Fruit fly (Drosophila melanogaster) whole organism, pupa: ENCODE data around the gene CG7943.
A peak's percentile ranks its signal among the peaks of the same experiment; 100 is the strongest.

Experiments
- CG10348 ChIP-seq: fragments of 200-800 bp; sonication (Bioruptor generic); IDR thresholded peaks from 2 replicates; pipeline ENCODE4 v1.3.6; 2022; ENCODE audit warnings: missing biosample characterization, missing genetic modification characterization
- CG12605 ChIP-seq: fragments of 200-800 bp; sonication (Bioruptor generic); IDR thresholded peaks from 2 replicates; pipeline ENCODE4 v1.3.6; 2022; ENCODE audit warnings: missing biosample characterization, missing genetic modification characterization
- CG13204 ChIP-seq: fragments of 200-800 bp; sonication (Bioruptor generic); optimal IDR thresholded peaks from 2 replicates; lab custom pipeline; 2018; ENCODE audit warnings: missing biosample characterization, mild to moderate bottlenecking, missing genetic modification characterization, moderate library complexity
- CG14655 ChIP-seq: fragments of 200-800 bp; sonication (Bioruptor generic); optimal IDR thresholded peaks from 3 replicates; lab custom pipeline; 2017; ENCODE audit warnings: mild to moderate bottlenecking, missing biosample characterization, missing genetic modification reagents, missing genetic modification characterization
- CG15710 ChIP-seq: fragments of 200-800 bp; sonication (Bioruptor generic); optimal IDR thresholded peaks from 2 replicates; lab custom pipeline; 2018; ENCODE audit warnings: missing biosample characterization, mild to moderate bottlenecking, missing genetic modification characterization, moderate library complexity
- CG17806 ChIP-seq: fragments of 200-800 bp; sonication (Bioruptor generic); optimal IDR thresholded peaks from 2 replicates; lab custom pipeline; 2018; ENCODE audit warnings: missing biosample characterization, mild to moderate bottlenecking, missing genetic modification characterization, moderate library complexity
- CG32121 ChIP-seq: fragments of 200-800 bp; sonication (Bioruptor generic); IDR thresholded peaks from 2 replicates; pipeline ENCODE4 v1.3.6; 2022; ENCODE audit warnings: missing biosample characterization, missing genetic modification characterization
- CG34367 ChIP-seq: fragments of 200-800 bp; sonication (Bioruptor generic); optimal IDR thresholded peaks from 2 replicates; lab custom pipeline; 2018; ENCODE audit warnings: missing biosample characterization, mild to moderate bottlenecking, missing genetic modification characterization
- CG4496 ChIP-seq: fragments of 200-800 bp; sonication (Bioruptor generic); IDR thresholded peaks from 3 replicates; pipeline ENCODE4 v1.3.6; 2022; ENCODE audit warnings: missing biosample characterization, missing genetic modification characterization
- CG8159 ChIP-seq: fragments of 200-800 bp; sonication (Bioruptor generic); optimal IDR thresholded peaks from 3 replicates; lab custom pipeline; 2018; ENCODE audit warnings: missing biosample characterization, mild to moderate bottlenecking, missing genetic modification characterization, moderate library complexity
- CG8301 ChIP-seq: fragments of 200-800 bp; sonication (Bioruptor generic); optimal IDR thresholded peaks from 2 replicates; lab custom pipeline; 2018; ENCODE audit warnings: missing biosample characterization, mild to moderate bottlenecking, missing genetic modification characterization
- CG9948 ChIP-seq: fragments of 200-800 bp; sonication (Bioruptor generic); optimal IDR thresholded peaks from 2 replicates; lab custom pipeline; 2018; ENCODE audit warnings: missing biosample characterization, mild to moderate bottlenecking, missing genetic modification characterization, moderate library complexity
- D1 ChIP-seq: fragments of 200-800 bp; sonication (Bioruptor generic); optimal IDR thresholded peaks from 2 replicates; lab custom pipeline; 2018; ENCODE audit warnings: missing biosample characterization, mild to moderate bottlenecking, missing genetic modification characterization, moderate library complexity
- EcR ChIP-seq: fragments of 200-800 bp; sonication (Bioruptor generic); optimal IDR thresholded peaks from 3 replicates; lab custom pipeline; 2019; ENCODE audit warnings: missing biosample characterization, missing genetic modification characterization, mild to moderate bottlenecking, moderate library complexity, missing genetic modification reagents
- Ets98B ChIP-seq: fragments of 200-800 bp; sonication (Bioruptor generic); IDR thresholded peaks from 2 replicates; pipeline ENCODE4 v1.3.6; 2022; ENCODE audit warnings: missing biosample characterization, missing genetic modification characterization
- Pif1A ChIP-seq: fragments of 200-800 bp; sonication (Bioruptor generic); optimal IDR thresholded peaks from 3 replicates; lab custom pipeline; 2016; ENCODE audit warnings: missing biosample characterization, missing genetic modification characterization
- Pif1B ChIP-seq: fragments of 200-800 bp; sonication (Bioruptor generic); optimal IDR thresholded peaks from 3 replicates; lab custom pipeline; 2016; ENCODE audit warnings: missing biosample characterization, missing genetic modification characterization
- Snoo ChIP-seq: fragments of 200-800 bp; sonication (Bioruptor generic); optimal IDR thresholded peaks from 3 replicates; lab custom pipeline; 2017; ENCODE audit warnings: missing biosample characterization, mild to moderate bottlenecking, missing genetic modification characterization, inconsistent platforms
- fd96Ca ChIP-seq: fragments of 200-800 bp; sonication (Bioruptor generic); IDR thresholded peaks from 3 replicates; pipeline ENCODE4 v1.3.6; 2022; ENCODE audit warnings: missing biosample characterization, missing genetic modification characterization
- gl ChIP-seq: fragments of 200-800 bp; sonication (Bioruptor generic); optimal IDR thresholded peaks from 2 replicates; lab custom pipeline; 2018; ENCODE audit warnings: missing biosample characterization, mild to moderate bottlenecking, missing genetic modification characterization
- rn ChIP-seq: fragments of 200-800 bp; sonication (Bioruptor generic); IDR thresholded peaks from 2 replicates; pipeline ENCODE4 v1.3.6; 2022; ENCODE audit warnings: missing biosample characterization, missing genetic modification characterization

CG7943 gene

dm6 chr3R:30092700-30093044 is 46.4 kb downstream of the CG7943 start:
- TF ChIP-seq Ets98B (GFP tag; lab: Robert Waterston, UW) (peak; percentile 86), EcR (no peak), rn (GFP tag; lab: Robert Waterston, UW) (peak; percentile 68; the same call in 1 of the 2 replicates), CG17806 (tag; lab: Kevin White, UChicago) (peak; percentile 16), CG9948 (peak; percentile 21), CG34367 (tag; lab: Kevin White, UChicago) (no peak), D1 (no peak), CG32121 (GFP tag; lab: Robert Waterston, UW) (peak; percentile 86), fd96Ca (GFP tag; lab: Robert Waterston, UW) (peak; percentile 86), Pif1A (GFP tag; lab: Kevin White, UChicago) (peak; percentile 67), CG4496 (peak; percentile 88), gl (tag; lab: Kevin White, UChicago) (no peak), Pif1B (peak; percentile 3), CG8159 (tag; lab: Kevin White, UChicago) (no peak), CG13204 (no peak), CG15710 (tag; lab: Kevin White, UChicago) (no peak), Snoo (tag; lab: Kevin White, UChicago) (no peak), CG12605 (GFP tag; lab: Robert Waterston, UW) (no peak), CG14655 (GFP tag; lab: Kevin White, UChicago) (peak; percentile 56), CG8301 (tag; lab: Kevin White, UChicago) (peak; percentile 58), CG10348 (GFP tag; lab: Robert Waterston, UW) (0 out of 2 replicates have a peak, but pooled peaks have one; percentile 22)

- TF ChIP-seq CG13204, result peak; percentile 88
- no peak for TF ChIP-seq CG34367 (tag; lab: Kevin White, UChicago)
- TF ChIP-seq CG32121 (GFP tag; lab: Robert Waterston, UW), result no peak
- TF ChIP-seq rn (GFP tag; lab: Robert Waterston, UW), result peak; percentile 48; the same call in 1 of the 2 replicates
- no peak for TF ChIP-seq CG14655 (GFP tag; lab: Kevin White, UChicago)
Measured at dm6 chr3R:30095381-30095780, 49.1 kb downstream of the CG7943 start.

dm6 chr3R:30095855-30096254 is 49.6 kb downstream of the CG7943 start:
- TF ChIP-seq gl (tag; lab: Kevin White, UChicago), result peak; percentile 52
- TF ChIP-seq Snoo (tag; lab: Kevin White, UChicago), result peak; percentile 31
- TF ChIP-seq CG14655 (GFP tag; lab: Kevin White, UChicago), result peak; percentile 88
- peak; percentile 90 for TF ChIP-seq rn (GFP tag; lab: Robert Waterston, UW)
- peak; percentile 83 for TF ChIP-seq CG17806 (tag; lab: Kevin White, UChicago)
- TF ChIP-seq Pif1B, result peak; percentile 81
- TF ChIP-seq CG15710 (tag; lab: Kevin White, UChicago), result peak; percentile 79
- TF ChIP-seq CG4496, result peak; percentile 97
- no peak for TF ChIP-seq CG13204
- peak; percentile 90 for TF ChIP-seq CG8301 (tag; lab: Kevin White, UChicago)
- TF ChIP-seq CG34367 (tag; lab: Kevin White, UChicago), result peak; percentile 81
- TF ChIP-seq CG12605 (GFP tag; lab: Robert Waterston, UW), result peak; percentile 91
- TF ChIP-seq CG8159 (tag; lab: Kevin White, UChicago), result peak; percentile 82
- peak; percentile 78 for TF ChIP-seq CG10348 (GFP tag; lab: Robert Waterston, UW)
- TF ChIP-seq Ets98B (GFP tag; lab: Robert Waterston, UW), result peak; percentile 96
- TF ChIP-seq CG32121 (GFP tag; lab: Robert Waterston, UW), result peak; percentile 95
- no peak for TF ChIP-seq D1
- TF ChIP-seq CG9948, result peak; percentile 77
- no peak for TF ChIP-seq EcR
- TF ChIP-seq Pif1A (GFP tag; lab: Kevin White, UChicago), result peak; percentile 69
- TF ChIP-seq fd96Ca (GFP tag; lab: Robert Waterston, UW), result peak; percentile 97
- TF ChIP-seq, all 21 proteins: peak for 18

- TF ChIP-seq fd96Ca (GFP tag; lab: Robert Waterston, UW), result no peak
- no peak for TF ChIP-seq Pif1B
- no peak for TF ChIP-seq CG34367 (tag; lab: Kevin White, UChicago)
- TF ChIP-seq CG4496, result no peak
- TF ChIP-seq CG8301 (tag; lab: Kevin White, UChicago), result no peak
- TF ChIP-seq rn (GFP tag; lab: Robert Waterston, UW), result no peak
- no peak for TF ChIP-seq EcR
- no peak for TF ChIP-seq CG17806 (tag; lab: Kevin White, UChicago)
- no peak for TF ChIP-seq CG12605 (GFP tag; lab: Robert Waterston, UW)
Measured at dm6 chr3R:30098229-30098628, 52.0 kb downstream of the CG7943 start.
